Worm (Caenorhabditis elegans) whole organism, L3 larva: Measurements from ENCODE around the gene C27F2.4.

Experiments
- R02D3.7 ChIP-seq: fragments of 150-350 bp; optimal IDR thresholded peaks from 2 replicates; lab custom pipeline; 2014; ENCODE audit warnings: missing biosample characterization, missing genetic modification characterization
- ZK546.5 ChIP-seq: sonication (generic microtip); optimal IDR thresholded peaks from 2 replicates; lab custom pipeline; 2017; ENCODE audit warnings: missing biosample characterization, missing genetic modification characterization
- aly-2 ChIP-seq: fragments of 150-350 bp; optimal IDR thresholded peaks from 2 replicates; lab custom pipeline; 2014; ENCODE audit warnings: missing biosample characterization, missing genetic modification characterization
- ama-1 ChIP-seq: fragments of 150-350 bp; optimal IDR thresholded peaks from 2 replicates; lab custom pipeline; 2018
- ceh-16 ChIP-seq: sonication (generic microtip); optimal IDR thresholded peaks from 2 replicates; lab custom pipeline; 2017; ENCODE audit warnings: missing biosample characterization, missing genetic modification characterization
- ceh-28 ChIP-seq: fragments of 150-350 bp; optimal IDR thresholded peaks from 2 replicates; lab custom pipeline; 2014; ENCODE audit warnings: missing biosample characterization, missing genetic modification reagents, missing genetic modification characterization
- ceh-82 ChIP-seq: fragments of 150-350 bp; optimal IDR thresholded peaks from 2 replicates; lab custom pipeline; 2014; ENCODE audit warnings: missing biosample characterization, missing genetic modification characterization
- ceh-9 ChIP-seq: sonication (generic microtip); optimal IDR thresholded peaks from 2 replicates; lab custom pipeline; 2018; ENCODE audit warnings: missing biosample characterization, missing genetic modification characterization
- daf-12 ChIP-seq: fragments of 150-350 bp; optimal IDR thresholded peaks from 2 replicates; lab custom pipeline; 2014; ENCODE audit warnings: missing biosample characterization, missing genetic modification reagents, missing genetic modification characterization
- egl-27 ChIP-seq: sonication (generic microtip); optimal IDR thresholded peaks from 4 replicates; lab custom pipeline; 2017; ENCODE audit warnings: missing biosample characterization, missing genetic modification reagents, missing genetic modification characterization
- egl-5 ChIP-seq: fragments of 150-350 bp; optimal IDR thresholded peaks from 2 replicates; lab custom pipeline; 2017; ENCODE audit warnings: missing biosample characterization, missing genetic modification reagents, missing genetic modification characterization, inconsistent platforms
- elt-1 ChIP-seq: fragments of 150-350 bp; optimal IDR thresholded peaks from 2 replicates; lab custom pipeline; 2014; ENCODE audit warnings: missing biosample characterization, missing genetic modification characterization
- elt-2 ChIP-seq: sonication (generic microtip); optimal IDR thresholded peaks from 2 replicates; lab custom pipeline; 2016; ENCODE audit warnings: missing genetic modification reagents, mild to moderate bottlenecking, missing genetic modification characterization, missing compliant biosample characterization
- elt-3 ChIP-seq, 3 experiments: fragments of 150-350 bp in 1 of 3; sonication (generic microtip) in 2 of 3; optimal IDR thresholded peaks; 2 replicates in 2 of 3; 4 replicates in 1 of 3; lab custom pipeline; 2014 to 2017; ENCODE audit warnings: missing biosample characterization in 3 of 3, missing genetic modification characterization in 3 of 3
- eor-1 ChIP-seq, 2 experiments: fragments of 150-350 bp; optimal IDR thresholded peaks; 2 replicates each; lab custom pipeline; 2014 to 2018; ENCODE audit warnings: missing biosample characterization in 2 of 2, missing genetic modification characterization in 2 of 2
- fkh-10 ChIP-seq: sonication (generic microtip); optimal IDR thresholded peaks from 2 replicates; lab custom pipeline; 2017; ENCODE audit warnings: missing biosample characterization, missing genetic modification reagents, missing genetic modification characterization
- fkh-2 ChIP-seq: fragments of 150-350 bp; optimal IDR thresholded peaks from 2 replicates; lab custom pipeline; 2014; ENCODE audit warnings: missing biosample characterization, missing genetic modification reagents, missing genetic modification characterization
- fos-1 ChIP-seq: fragments of 150-350 bp; optimal IDR thresholded peaks from 2 replicates; lab custom pipeline; 2014; ENCODE audit warnings: missing biosample characterization, missing genetic modification characterization
- hmg-11 ChIP-seq: sonication (generic microtip); optimal IDR thresholded peaks from 2 replicates; lab custom pipeline; 2016; ENCODE audit warnings: missing genetic modification characterization, missing compliant biosample characterization
- jun-1 ChIP-seq: fragments of 150-350 bp; optimal IDR thresholded peaks from 2 replicates; lab custom pipeline; 2014; ENCODE audit warnings: missing biosample characterization, missing genetic modification reagents, missing genetic modification characterization
- lin-15B ChIP-seq: fragments of 150-350 bp; optimal IDR thresholded peaks from 2 replicates; lab custom pipeline; 2014; ENCODE audit warnings: missing biosample characterization, missing genetic modification characterization
- lin-39 ChIP-seq: fragments of 150-350 bp; optimal IDR thresholded peaks from 2 replicates; lab custom pipeline; 2018; ENCODE audit warnings: missing biosample characterization, missing genetic modification reagents, missing genetic modification characterization
- lsy-12 ChIP-seq: sonication (generic microtip); optimal IDR thresholded peaks from 2 replicates; lab custom pipeline; 2016; ENCODE audit warnings: mild to moderate bottlenecking, missing genetic modification characterization, missing compliant biosample characterization
- mdl-1 ChIP-seq: fragments of 150-350 bp; optimal IDR thresholded peaks from 2 replicates; lab custom pipeline; 2014; ENCODE audit warnings: missing biosample characterization, missing genetic modification characterization
- nfya-1 ChIP-seq: sonication (generic microtip); optimal IDR thresholded peaks from 2 replicates; lab custom pipeline; 2017; ENCODE audit warnings: missing genetic modification characterization, mild to moderate bottlenecking, missing compliant biosample characterization, antibody characterized with exemption, moderate library complexity; ENCODE audit not compliant: insufficient read depth
- nhr-11 ChIP-seq: fragments of 150-350 bp; optimal IDR thresholded peaks from 2 replicates; lab custom pipeline; 2014; ENCODE audit warnings: missing biosample characterization, missing genetic modification characterization
- nhr-12 ChIP-seq: fragments of 150-350 bp; optimal IDR thresholded peaks from 2 replicates; lab custom pipeline; 2014; ENCODE audit warnings: missing biosample characterization, missing genetic modification characterization
- nhr-23 ChIP-seq: fragments of 150-350 bp; optimal IDR thresholded peaks from 2 replicates; lab custom pipeline; 2014; ENCODE audit warnings: missing biosample characterization, missing genetic modification reagents, missing genetic modification characterization
- nhr-237 ChIP-seq: fragments of 150-350 bp; optimal IDR thresholded peaks from 2 replicates; lab custom pipeline; 2014; ENCODE audit warnings: missing biosample characterization, missing genetic modification characterization
- nhr-25 ChIP-seq: sonication (generic microtip); optimal IDR thresholded peaks from 2 replicates; lab custom pipeline; 2017; ENCODE audit warnings: missing biosample characterization, missing genetic modification characterization
- nhr-28 ChIP-seq: fragments of 150-350 bp; optimal IDR thresholded peaks from 2 replicates; lab custom pipeline; 2014; ENCODE audit warnings: missing biosample characterization, missing genetic modification characterization
- nhr-43 ChIP-seq: sonication (generic microtip); optimal IDR thresholded peaks from 2 replicates; lab custom pipeline; 2016; ENCODE audit warnings: mild to moderate bottlenecking, missing genetic modification characterization, missing compliant biosample characterization; ENCODE audit not compliant: poor library complexity, severe bottlenecking
- nhr-67 ChIP-seq: fragments of 150-350 bp; optimal IDR thresholded peaks from 2 replicates; lab custom pipeline; 2014; ENCODE audit warnings: missing biosample characterization, missing genetic modification characterization
- nhr-76 ChIP-seq: fragments of 150-350 bp; sonication (generic microtip); optimal IDR thresholded peaks from 5 replicates; lab custom pipeline; 2014; ENCODE audit warnings: missing biosample characterization, missing genetic modification characterization
- nhr-77 ChIP-seq: fragments of 150-350 bp; optimal IDR thresholded peaks from 2 replicates; lab custom pipeline; 2014; ENCODE audit warnings: missing biosample characterization, missing genetic modification characterization
- pha-4 ChIP-seq: fragments of 150-350 bp; optimal IDR thresholded peaks from 2 replicates; lab custom pipeline; 2014; ENCODE audit warnings: missing biosample characterization, missing genetic modification reagents, missing genetic modification characterization
- pqm-1 ChIP-seq: fragments of 150-350 bp; optimal IDR thresholded peaks from 2 replicates; lab custom pipeline; 2017; ENCODE audit warnings: missing biosample characterization, missing genetic modification characterization, inconsistent platforms
- sea-2 ChIP-seq: fragments of 150-350 bp; sonication (generic microtip); optimal IDR thresholded peaks from 4 replicates; lab custom pipeline; 2014; ENCODE audit warnings: missing biosample characterization, missing genetic modification reagents, missing genetic modification characterization
- skn-1 ChIP-seq: fragments of 150-350 bp; optimal IDR thresholded peaks from 2 replicates; lab custom pipeline; 2014; ENCODE audit warnings: missing biosample characterization, missing genetic modification characterization
- snpc-4 ChIP-seq: fragments of 150-350 bp; optimal IDR thresholded peaks from 2 replicates; lab custom pipeline; 2014; ENCODE audit warnings: missing biosample characterization, missing genetic modification characterization
- tbx-2 ChIP-seq: sonication (generic microtip); optimal IDR thresholded peaks from 2 replicates; lab custom pipeline; 2016; ENCODE audit warnings: mild to moderate bottlenecking, missing genetic modification characterization, missing compliant biosample characterization
- unc-39 ChIP-seq: sonication (generic microtip); optimal IDR thresholded peaks from 4 replicates; lab custom pipeline; 2017; ENCODE audit warnings: missing biosample characterization, missing genetic modification characterization
- unc-62 ChIP-seq: fragments of 150-350 bp; sonication (generic microtip); optimal IDR thresholded peaks from 4 replicates; lab custom pipeline; 2014; ENCODE audit warnings: missing biosample characterization, missing genetic modification reagents, missing genetic modification characterization
- zag-1 ChIP-seq: fragments of 150-350 bp; optimal IDR thresholded peaks from 2 replicates; lab custom pipeline; 2014; ENCODE audit warnings: missing biosample characterization, missing genetic modification characterization
- ztf-11 ChIP-seq: fragments of 150-350 bp; optimal IDR thresholded peaks from 2 replicates; lab custom pipeline; 2014; ENCODE audit warnings: missing biosample characterization, missing genetic modification characterization
- ztf-4 ChIP-seq: fragments of 150-350 bp; optimal IDR thresholded peaks from 2 replicates; lab custom pipeline; 2014; ENCODE audit warnings: missing biosample characterization, missing genetic modification characterization

C27F2.4 gene

DNA sequence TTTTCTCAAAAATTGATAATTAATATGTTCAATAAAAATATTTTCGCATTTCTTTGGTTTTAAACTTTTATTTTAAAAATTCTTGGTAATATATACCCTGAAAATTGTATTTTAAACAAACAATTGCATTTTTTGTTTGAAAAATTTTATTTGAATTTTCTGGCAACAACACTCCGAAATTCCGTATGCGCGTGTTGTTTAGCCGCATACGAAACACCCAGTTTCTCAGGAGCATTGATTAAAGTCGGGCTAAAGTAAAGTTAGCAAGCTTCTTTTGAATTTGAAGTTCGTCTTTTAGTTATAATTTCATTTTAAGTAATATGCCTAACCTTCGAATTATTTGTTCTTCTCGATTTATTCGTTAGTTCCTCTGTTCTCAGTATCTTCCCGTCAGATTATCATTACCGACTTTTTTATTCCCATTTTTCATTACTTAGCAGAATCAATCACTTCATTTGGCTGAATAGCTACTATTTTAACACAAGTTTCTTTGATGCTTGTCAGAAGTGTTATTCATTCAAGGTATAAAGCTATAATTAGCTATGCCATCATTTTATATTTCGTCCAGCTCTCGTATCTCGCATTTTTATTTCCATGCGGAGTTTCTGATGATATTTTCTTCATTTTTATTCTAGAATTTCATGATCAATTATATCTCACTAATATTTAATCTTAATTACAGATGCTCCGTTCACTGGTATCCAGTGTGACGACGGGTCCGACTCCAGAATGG, 25.0 kb downstream of the C27F2.4 start, which contains the start of gene mrps-18C:
TSS of gene mrps-18C (plus strand) at position 683 of the 733 bp plus-strand sequence.
- TF ChIP-seq nhr-25, result no peak
- no peak for TF ChIP-seq nhr-12 (tag; lab: Kevin White, UChicago)
- TF ChIP-seq lin-15B (tag; lab: Kevin White, UChicago), result peak; percentile 55
- peak; percentile 13 for TF ChIP-seq pha-4 (tag; lab: Kevin White, UChicago)
- TF ChIP-seq hmg-11 (tag; lab: Kevin White, UChicago), result peak; percentile 3

ce11 chrIII:4932203-4932699, 27.9 kb downstream of the C27F2.4 start, which contains the start of the genes C26E6.12 and eri-9:
TSS of gene C26E6.12 (minus strand) at chrIII:4932253.
TSS of gene eri-9 (plus strand) at chrIII:4932450.
- TF ChIP-seq nfya-1 (no peak), jun-1 (tag; lab: Kevin White, UChicago) (no peak), ama-1 (lab: Kevin White, UChicago) (no peak), lsy-12 (tag; lab: Kevin White, UChicago) (no peak), ceh-16 (tag; lab: Kevin White, UChicago) (no peak), ceh-82 (tag; lab: Kevin White, UChicago) (no peak), aly-2 (tag; lab: Kevin White, UChicago) (no peak)

ce11 chrIII:4930154-4930679, 29.9 kb downstream of the C27F2.4 start, which contains the start of gene set-2:
TSS of gene set-2 (minus strand) at chrIII:4930204.
- peak; percentile 30 for TF ChIP-seq elt-2 (tag; lab: Kevin White, UChicago)
- TF ChIP-seq unc-62 (GFP tag; lab: Kevin White, UChicago), result no peak
- TF ChIP-seq lsy-12 (tag; lab: Kevin White, UChicago), result peak; percentile 32
- no peak for TF ChIP-seq fkh-2 (tag; lab: Kevin White, UChicago)
- TF ChIP-seq nhr-25, result peak; percentile 60
- TF ChIP-seq nhr-67 (tag; lab: Kevin White, UChicago), result no peak
- TF ChIP-seq aly-2 (tag; lab: Kevin White, UChicago), result no peak
- TF ChIP-seq elt-3 (tag; optimal IDR thresholded peaks at IDR 0.05; lab: Kevin White, UChicago), result no peak
- TF ChIP-seq fos-1 (tag; lab: Kevin White, UChicago), result no peak
- peak; percentile 16 for TF ChIP-seq jun-1 (tag; lab: Kevin White, UChicago)
- TF ChIP-seq nhr-77 (tag; lab: Kevin White, UChicago), result no peak
- no peak for TF ChIP-seq mdl-1 (tag; lab: Kevin White, UChicago)
- no peak for TF ChIP-seq ceh-16 (tag; lab: Kevin White, UChicago)
- TF ChIP-seq nhr-43 (tag; lab: Kevin White, UChicago), result peak; percentile 89
- TF ChIP-seq eor-1 (tag; optimal IDR thresholded peaks at IDR 0.05; lab: Kevin White, UChicago), result no peak
- no peak for TF ChIP-seq nhr-76
- peak; percentile 61 for TF ChIP-seq pha-4 (tag; lab: Kevin White, UChicago)
- TF ChIP-seq snpc-4 (tag; lab: Kevin White, UChicago), result no peak
- no peak for TF ChIP-seq tbx-2
- no peak for TF ChIP-seq ceh-9 (tag; lab: Kevin White, UChicago)
- TF ChIP-seq nhr-11 (tag; lab: Kevin White, UChicago), result no peak
- TF ChIP-seq nfya-1, result peak; percentile 72
- peak; percentile 88 for TF ChIP-seq nhr-23 (tag; lab: Kevin White, UChicago)
- TF ChIP-seq sea-2 (GFP tag; lab: Kevin White, UChicago), result no peak
- TF ChIP-seq zag-1 (tag; lab: Kevin White, UChicago), result no peak
- TF ChIP-seq ztf-11 (tag; lab: Kevin White, UChicago), result no peak
- TF ChIP-seq lin-39 (tag; lab: Kevin White, UChicago), result no peak
- TF ChIP-seq egl-27 (tag; lab: Kevin White, UChicago), result no peak
- TF ChIP-seq elt-1, result no peak
- no peak for TF ChIP-seq ceh-82 (tag; lab: Kevin White, UChicago)
- TF ChIP-seq hmg-11 (tag; lab: Kevin White, UChicago), result peak; percentile 55
- no peak for TF ChIP-seq daf-12 (tag; lab: Kevin White, UChicago)
- TF ChIP-seq unc-39, result no peak
- no peak for TF ChIP-seq egl-5
- peak; percentile 85 for TF ChIP-seq lin-15B (tag; lab: Kevin White, UChicago)
- TF ChIP-seq skn-1 (tag; lab: Kevin White, UChicago), result no peak
- no peak for TF ChIP-seq nhr-237
- no peak for TF ChIP-seq nhr-12 (tag; lab: Kevin White, UChicago)
- no peak for TF ChIP-seq pqm-1 (tag; lab: Kevin White, UChicago)
- no peak for TF ChIP-seq ztf-4 (tag; lab: Kevin White, UChicago)
- TF ChIP-seq ceh-28 (tag; lab: Kevin White, UChicago), result peak; percentile 3
- peak; percentile 44 for TF ChIP-seq R02D3.7 (tag; lab: Kevin White, UChicago)
- no peak for TF ChIP-seq fkh-10 (GFP tag; lab: Kevin White, UChicago)
- no peak for TF ChIP-seq nhr-28
- TF ChIP-seq ZK546.5 (tag; lab: Kevin White, UChicago), result no peak
